Worm (Caenorhabditis elegans) whole organism, early embryonic: ENCODE results near the gene C10B5.1.
"Not testable (repeated sequence)": the region's sequence is repeated elsewhere in the genome, so short reads cannot be mapped to it uniquely, and the experiment has no call there.

Experiments
- B0310.2 ChIP-seq: sonication (generic microtip); optimal IDR thresholded peaks from 2 replicates; lab custom pipeline; 2016; ENCODE audit warnings: mild to moderate bottlenecking, missing genetic modification characterization, missing compliant biosample characterization
- F13C5.2 ChIP-seq: sonication (generic microtip); optimal IDR thresholded peaks from 2 replicates; lab custom pipeline; 2017; ENCODE audit warnings: mild to moderate bottlenecking, missing genetic modification characterization, inconsistent platforms, missing compliant biosample characterization
- aly-1 ChIP-seq: sonication (generic microtip); optimal IDR thresholded peaks from 2 replicates; lab custom pipeline; 2016; ENCODE audit warnings: missing genetic modification characterization, missing compliant biosample characterization
- ama-1 ChIP-seq: fragments of 150-350 bp; optimal IDR thresholded peaks from 2 replicates; lab custom pipeline; 2014
- ceh-13 ChIP-seq: fragments of 200-800 bp; sonication (Bioruptor generic); optimal IDR thresholded peaks from 2 replicates; lab custom pipeline; 2018; ENCODE audit warnings: mild to moderate bottlenecking, missing genetic modification characterization, missing compliant biosample characterization
- ceh-36 ChIP-seq: sonication (generic microtip); optimal IDR thresholded peaks from 2 replicates; lab custom pipeline; 2016; ENCODE audit warnings: missing genetic modification characterization, inconsistent platforms, missing compliant biosample characterization
- ets-7 ChIP-seq: sonication (generic microtip); optimal IDR thresholded peaks from 2 replicates; lab custom pipeline; 2016; ENCODE audit warnings: missing genotype, missing genetic modification characterization, missing compliant biosample characterization
- flt-1 ChIP-seq: fragments of 200-800 bp; sonication (Bioruptor generic); IDR thresholded peaks from 2 replicates; pipeline ENCODE4 v1.3.6; 2022; ENCODE audit warnings: missing genetic modification characterization, missing compliant biosample characterization
- hmbx-1 ChIP-seq: sonication (generic microtip); optimal IDR thresholded peaks from 2 replicates; lab custom pipeline; 2016; ENCODE audit warnings: mild to moderate bottlenecking, missing genetic modification characterization, missing compliant biosample characterization
- hmg-4 ChIP-seq: fragments of 200-800 bp; sonication (Bioruptor generic); optimal IDR thresholded peaks from 2 replicates; lab custom pipeline; 2018; ENCODE audit warnings: mild to moderate bottlenecking, missing genetic modification characterization, missing compliant biosample characterization
- hnd-1 ChIP-seq: sonication (generic microtip); optimal IDR thresholded peaks from 2 replicates; lab custom pipeline; 2016; ENCODE audit warnings: missing genetic modification characterization, missing compliant biosample characterization
- pes-1 ChIP-seq: fragments of 200-800 bp; sonication (Bioruptor generic); IDR thresholded peaks from 2 replicates; pipeline ENCODE4 v1.3.6; 2022; ENCODE audit warnings: missing genetic modification reagents, missing genetic modification characterization, missing compliant biosample characterization
- scrt-1 ChIP-seq: fragments of 200-800 bp; sonication (Bioruptor generic); IDR thresholded peaks from 2 replicates; pipeline ENCODE4 v1.3.6; 2022; ENCODE audit warnings: missing genetic modification characterization, missing compliant biosample characterization
- sea-1 ChIP-seq: fragments of 200-800 bp; sonication (Bioruptor generic); conservative IDR thresholded peaks from 2 replicates; pipeline ENCODE4 v1.3.6; 2022; ENCODE audit warnings: missing genetic modification characterization, missing compliant biosample characterization
- tbx-11 ChIP-seq: fragments of 200-800 bp; sonication (Bioruptor generic); IDR thresholded peaks from 2 replicates; pipeline ENCODE4 v1.3.6; 2022; ENCODE audit warnings: missing genetic modification characterization, missing compliant biosample characterization
- tbx-37 ChIP-seq: fragments of 200-800 bp; sonication (Bioruptor generic); conservative IDR thresholded peaks from 2 replicates; pipeline ENCODE4 v1.3.6; 2022; ENCODE audit warnings: missing genetic modification reagents, missing genetic modification characterization, missing compliant biosample characterization
- tra-4 ChIP-seq: sonication (generic microtip); optimal IDR thresholded peaks from 2 replicates; lab custom pipeline; 2017; ENCODE audit warnings: missing genetic modification characterization, missing compliant biosample characterization

C10B5.1 gene

ce11 chrV:8574762-8575161, 6.3 kb upstream of the C10B5.1 start, which contains the start of gene F25G6.1:
Gene F25G6.1, plus strand, starts transcription at chrV:8575062.
- not testable (repeated sequence) for TF ChIP-seq hnd-1 (tag; lab: Kevin White, UChicago); F13C5.2 (tag; lab: Kevin White, UChicago); scrt-1 (GFP tag; lab: Robert Waterston, UW)

DNA sequence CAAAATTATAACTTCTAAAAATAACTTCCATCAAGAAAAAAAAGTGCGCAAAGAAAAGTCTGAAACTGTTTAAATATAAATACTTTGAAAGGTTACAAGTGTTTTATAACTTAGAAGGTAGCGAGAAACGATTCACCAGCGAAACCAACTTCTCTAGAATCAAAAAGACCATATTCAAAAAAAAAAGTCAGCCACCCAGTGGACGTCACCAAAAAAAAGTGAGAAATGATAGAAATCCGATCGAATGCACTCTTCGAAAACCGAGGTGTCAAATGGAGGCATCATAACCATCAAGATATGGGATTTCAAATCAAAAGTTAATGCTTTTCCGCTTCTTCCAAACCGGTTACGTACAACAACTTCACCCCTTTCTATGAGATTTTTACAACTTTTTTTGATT, 5.4 kb downstream of the C10B5.1 start:
- no peak for TF ChIP-seq ets-7
- TF ChIP-seq tbx-11 (GFP tag; lab: Robert Waterston, UW) = no peak
- TF ChIP-seq flt-1 (GFP tag; lab: Robert Waterston, UW) = no peak
- no peak for TF ChIP-seq sea-1 (GFP tag; lab: Robert Waterston, UW)
- no peak for TF ChIP-seq B0310.2 (tag; lab: Kevin White, UChicago)
- no peak for TF ChIP-seq ceh-36 (tag; lab: Kevin White, UChicago)
- no peak for TF ChIP-seq ama-1 (lab: Kevin White, UChicago)
- no peak for TF ChIP-seq aly-1 (tag; lab: Kevin White, UChicago)
- no peak for TF ChIP-seq ceh-13

DNA sequence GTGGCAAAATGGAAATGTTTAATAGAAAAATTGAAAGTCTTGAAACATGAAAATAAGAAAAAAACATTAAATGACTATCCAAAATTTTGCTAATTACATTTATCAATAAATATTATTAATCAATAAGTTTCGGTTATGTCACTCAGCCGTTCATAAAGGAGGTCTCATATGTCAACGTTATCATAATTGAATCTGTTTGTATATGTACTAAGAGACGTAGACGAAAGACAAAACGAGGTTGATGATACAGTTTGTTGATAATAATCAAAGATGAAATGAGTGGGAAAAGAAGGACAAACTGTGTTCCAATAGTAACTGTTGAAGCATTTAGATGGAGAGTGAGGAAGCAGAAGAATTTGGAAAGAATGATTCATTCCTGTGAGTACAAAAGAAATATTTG, 5.9 kb downstream of the C10B5.1 start:
- no peak for TF ChIP-seq ceh-36 (tag; lab: Kevin White, UChicago)
- no peak for TF ChIP-seq tbx-37 (GFP tag; lab: Robert Waterston, UW)
- no peak for TF ChIP-seq tra-4 (tag; lab: Kevin White, UChicago)
- TF ChIP-seq ceh-13 = no peak

- TF ChIP-seq pes-1 (GFP tag; lab: Robert Waterston, UW) = no peak
- TF ChIP-seq flt-1 (GFP tag; lab: Robert Waterston, UW) = no peak
- no peak for TF ChIP-seq tra-4 (tag; lab: Kevin White, UChicago)
- no peak for TF ChIP-seq tbx-11 (GFP tag; lab: Robert Waterston, UW)
- TF ChIP-seq scrt-1 (GFP tag; lab: Robert Waterston, UW) = no peak
- TF ChIP-seq sea-1 (GFP tag; lab: Robert Waterston, UW) = no peak
- no peak for TF ChIP-seq B0310.2 (tag; lab: Kevin White, UChicago)
- TF ChIP-seq tbx-37 (GFP tag; lab: Robert Waterston, UW) = no peak
- no peak for TF ChIP-seq hmbx-1 (tag; lab: Kevin White, UChicago)
- no peak for TF ChIP-seq ets-7
- TF ChIP-seq ama-1 (lab: Kevin White, UChicago) = no peak
- no peak for TF ChIP-seq ceh-36 (tag; lab: Kevin White, UChicago)
- TF ChIP-seq aly-1 (tag; lab: Kevin White, UChicago) = no peak
- no peak for TF ChIP-seq ceh-13
- TF ChIP-seq F13C5.2 (tag; lab: Kevin White, UChicago) = no peak
- no peak for TF ChIP-seq hnd-1 (tag; lab: Kevin White, UChicago)
- no peak for TF ChIP-seq hmg-4 (GFP tag; lab: Kevin White, UChicago)
Measured at ce11 chrV:8588079-8588478, 7.0 kb downstream of the C10B5.1 start, which contains the start of gene C10B5.3. Gene C10B5.3, minus strand, starts transcription at chrV:8588179.

DNA sequence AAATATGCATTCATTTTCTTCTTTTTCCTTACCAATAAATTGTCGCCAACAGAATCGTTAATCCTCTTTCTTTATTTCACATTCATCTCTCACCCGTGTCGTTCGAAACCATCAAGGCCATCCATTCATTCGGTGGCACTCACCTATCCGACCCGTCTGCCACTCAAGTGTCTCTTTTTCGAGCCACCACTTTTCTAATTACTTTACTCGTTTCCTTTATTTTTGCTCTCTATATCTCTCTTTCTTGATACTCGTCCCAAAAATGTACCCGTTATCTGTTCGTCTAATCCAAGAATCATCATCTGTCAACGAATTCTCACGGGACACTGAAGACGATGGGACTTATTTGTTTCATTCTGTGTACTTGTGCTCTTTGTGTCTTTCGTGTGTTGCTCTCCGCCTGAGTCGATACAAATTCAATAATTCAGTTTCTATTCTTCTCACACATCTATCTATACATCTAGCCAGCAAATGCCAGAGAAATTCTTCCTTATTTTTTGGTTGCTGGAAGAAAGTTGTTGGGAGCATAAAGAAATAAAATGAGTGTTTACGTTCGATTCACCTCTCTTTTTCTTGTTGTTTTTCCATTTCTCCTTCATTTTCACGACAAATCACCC, 11.7 kb downstream of the C10B5.1 start:
- TF ChIP-seq pes-1 (GFP tag; lab: Robert Waterston, UW) (no peak), F13C5.2 (tag; lab: Kevin White, UChicago) (no peak), tbx-11 (GFP tag; lab: Robert Waterston, UW) (no peak)

DNA sequence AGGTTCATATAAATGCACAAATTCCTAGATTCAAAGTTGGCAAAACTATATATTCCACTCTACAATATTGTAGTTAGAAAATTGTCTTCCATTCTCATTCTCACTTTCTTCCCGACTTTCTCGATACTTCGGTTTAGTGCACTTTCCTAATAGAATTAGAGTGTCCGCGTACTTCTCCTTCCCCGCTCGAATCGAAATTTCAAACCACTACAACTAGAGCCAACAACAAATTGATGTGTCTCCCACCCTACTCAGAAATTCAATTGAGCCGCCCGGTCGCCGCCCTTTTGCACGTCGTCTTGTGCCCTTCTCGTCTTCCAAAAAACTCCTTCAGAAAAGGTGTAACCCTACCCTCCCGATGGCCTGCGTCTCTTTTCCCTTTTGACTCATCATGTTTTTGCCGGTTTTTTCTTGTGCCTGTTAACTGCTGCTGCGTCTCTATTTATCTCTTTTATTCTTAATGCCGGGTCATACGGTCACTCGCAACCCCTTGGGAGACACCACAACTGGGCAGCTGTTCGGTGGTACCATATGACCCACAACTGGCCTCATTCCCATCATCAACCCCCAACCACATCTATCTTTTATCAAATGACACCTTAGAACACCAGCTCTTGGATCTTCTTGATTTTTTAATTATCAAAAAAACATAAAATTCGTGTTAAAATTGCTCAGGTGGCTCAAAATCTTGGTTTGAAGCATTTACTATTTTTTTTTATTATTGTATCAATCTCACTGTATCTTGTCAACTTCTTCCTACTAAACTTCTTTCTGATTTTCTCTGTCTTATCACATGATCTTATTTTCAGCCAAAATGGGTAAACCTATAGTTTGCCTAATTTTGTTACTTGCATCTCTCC, 13.3 kb downstream of the C10B5.1 start, which contains the start of gene tag-196:
Gene tag-196, plus strand, starts transcription at position 810 of the 860 bp plus-strand sequence.
- TF ChIP-seq hmg-4 (GFP tag; lab: Kevin White, UChicago) (no peak), ets-7 (no peak), tbx-37 (GFP tag; lab: Robert Waterston, UW) (no peak), B0310.2 (tag; lab: Kevin White, UChicago) (no peak), ceh-36 (tag; lab: Kevin White, UChicago) (no peak), tbx-11 (GFP tag; lab: Robert Waterston, UW) (no peak), tra-4 (tag; lab: Kevin White, UChicago) (no peak), flt-1 (GFP tag; lab: Robert Waterston, UW) (no peak), aly-1 (tag; lab: Kevin White, UChicago) (no peak), pes-1 (GFP tag; lab: Robert Waterston, UW) (no peak), ceh-13 (no peak)

- no peak for TF ChIP-seq hmbx-1 (tag; lab: Kevin White, UChicago)
- TF ChIP-seq flt-1 (GFP tag; lab: Robert Waterston, UW) = no peak
- TF ChIP-seq F13C5.2 (tag; lab: Kevin White, UChicago) = no peak
- TF ChIP-seq tra-4 (tag; lab: Kevin White, UChicago) = no peak
Measured at ce11 chrV:8599192-8599591, 18.1 kb downstream of the C10B5.1 start, which contains the start of gene F41E6.7. Gene F41E6.7, minus strand, starts transcription at chrV:8599292.

- TF ChIP-seq pes-1 (GFP tag; lab: Robert Waterston, UW) (no peak), tbx-11 (GFP tag; lab: Robert Waterston, UW) (no peak), hnd-1 (tag; lab: Kevin White, UChicago) (no peak), hmg-4 (GFP tag; lab: Kevin White, UChicago) (no peak), hmbx-1 (tag; lab: Kevin White, UChicago) (no peak)
Measured at ce11 chrV:8599957-8600356, 18.9 kb downstream of the C10B5.1 start.
